Worm (Caenorhabditis elegans): ENCODE data around the gene cpf-2.

The cpf-2 gene

ce11 chrIII:13260344-13260743, 8.3 kb downstream of the cpf-2 start:
- TF ChIP-seq lin-32 (GFP tag; optimal IDR thresholded peaks at IDR 0.05) (no peak), nhr-237 (tag; optimal IDR thresholded peaks at IDR 0.05) (no peak), cnd-1 (tag; optimal IDR thresholded peaks at IDR 0.05) (no peak), unc-62 (GFP tag; optimal IDR thresholded peaks at IDR 0.05) (no peak), ces-1 (GFP tag; optimal IDR thresholded peaks at IDR 0.05) (no peak), elt-1 (tag; optimal IDR thresholded peaks at IDR 0.05; ENCODE audit: borderline replicate concordance, insufficient read depth) (no peak), zip-8 (tag; optimal IDR thresholded peaks at IDR 0.05) (no peak), unc-120 (tag; optimal IDR thresholded peaks at IDR 0.05; ENCODE audit: poor library complexity, severe bottlenecking) (no peak), ceh-39 (tag; optimal IDR thresholded peaks at IDR 0.05) (no peak), ceh-83 (GFP tag; optimal IDR thresholded peaks at IDR 0.05) (no peak), mls-2 (tag; optimal IDR thresholded peaks at IDR 0.05) (no peak), nhr-28 (tag; optimal IDR thresholded peaks at IDR 0.05) (no peak), elt-3 (tag; optimal IDR thresholded peaks at IDR 0.05) (no peak), mep-1 (tag; optimal IDR thresholded peaks at IDR 0.05) (no peak)

ce11 chrIII:13258752-13259151, 9.9 kb downstream of the cpf-2 start:
- TF ChIP-seq mep-1 (tag; optimal IDR thresholded peaks at IDR 0.05) (no peak), ces-1 (GFP tag; optimal IDR thresholded peaks at IDR 0.05) (no peak), snpc-4 (tag; optimal IDR thresholded peaks at IDR 0.05) (no peak), zip-8 (tag; optimal IDR thresholded peaks at IDR 0.05) (peak; percentile 20), unc-39 (tag; optimal IDR thresholded peaks at IDR 0.05) (no peak), M03D4.4 (tag; optimal IDR thresholded peaks at IDR 0.05) (no peak), nhr-2 (tag; optimal IDR thresholded peaks at IDR 0.05) (peak; percentile 87), ceh-39 (tag; optimal IDR thresholded peaks at IDR 0.05) (no peak), hlh-1 (tag; optimal IDR thresholded peaks at IDR 0.05) (peak; percentile 89), nhr-237 (tag; optimal IDR thresholded peaks at IDR 0.05) (no peak), flh-1 (GFP tag; optimal IDR thresholded peaks at IDR 0.05) (no peak), pha-4 (tag; optimal IDR thresholded peaks at IDR 0.05) (no peak)

- peak; percentile 0 for TF ChIP-seq lin-13 (tag; optimal IDR thresholded peaks at IDR 0.05)
- peak; percentile 15 for TF ChIP-seq lin-32 (GFP tag; optimal IDR thresholded peaks at IDR 0.05)
- TF ChIP-seq mls-2 (tag; optimal IDR thresholded peaks at IDR 0.05): peak; percentile 7
- no peak for TF ChIP-seq ceh-83 (GFP tag; optimal IDR thresholded peaks at IDR 0.05)
- TF ChIP-seq ces-1 (GFP tag; optimal IDR thresholded peaks at IDR 0.05): peak; percentile 86
- TF ChIP-seq nhr-237 (tag; optimal IDR thresholded peaks at IDR 0.05): no peak
- TF ChIP-seq ceh-39 (tag; optimal IDR thresholded peaks at IDR 0.05): peak; percentile 12
- TF ChIP-seq sem-2 (GFP tag; optimal IDR thresholded peaks at IDR 0.05): no peak
- TF ChIP-seq nhr-2 (tag; optimal IDR thresholded peaks at IDR 0.05): no peak
- TF ChIP-seq cnd-1 (tag; optimal IDR thresholded peaks at IDR 0.05): peak; percentile 87
- TF ChIP-seq hlh-1 (tag; optimal IDR thresholded peaks at IDR 0.05): peak; percentile 14
Measured at ce11 chrIII:13258163-13258562, 10.5 kb downstream of the cpf-2 start.

- TF ChIP-seq ces-1 (GFP tag; optimal IDR thresholded peaks at IDR 0.05) (peak; percentile 36), mep-1 (tag; optimal IDR thresholded peaks at IDR 0.05) (peak; percentile 3), snpc-4 (tag; optimal IDR thresholded peaks at IDR 0.05) (no peak), mab-5 (tag; optimal IDR thresholded peaks at IDR 0.05) (peak; percentile 35), tbx-8 (GFP tag; optimal IDR thresholded peaks at IDR 0.05) (no peak), sptf-1 (tag; optimal IDR thresholded peaks at IDR 0.05) (peak; percentile 7), lin-13 (tag; optimal IDR thresholded peaks at IDR 0.05) (no peak), pha-4 (tag; optimal IDR thresholded peaks at IDR 0.05) (peak; percentile 51), lsy-2 (tag; optimal IDR thresholded peaks at IDR 0.05) (peak; percentile 14), ceh-43 (GFP tag; optimal IDR thresholded peaks at IDR 0.05) (no peak), unc-62 (GFP tag; optimal IDR thresholded peaks at IDR 0.05) (no peak), ztf-11 (tag; optimal IDR thresholded peaks at IDR 0.05) (no peak), cnd-1 (tag; optimal IDR thresholded peaks at IDR 0.05) (no peak), nhr-76 (tag; optimal IDR thresholded peaks at IDR 0.05) (no peak), nhr-237 (tag; optimal IDR thresholded peaks at IDR 0.05) (peak; percentile 13), hlh-1 (tag; optimal IDR thresholded peaks at IDR 0.05) (peak; percentile 35)
Measured at ce11 chrIII:13256438-13256928, 12.2 kb downstream of the cpf-2 start, which contains the start of gene F56A8.3. F56A8.3 (plus strand) TSS chrIII:13256878.

ce11 chrIII:13254178-13254725, 14.4 kb downstream of the cpf-2 start, which contains the start of gene F56A8.9:
F56A8.9 (plus strand) TSS chrIII:13254675.
- TF ChIP-seq M03D4.4 (tag; optimal IDR thresholded peaks at IDR 0.05): no peak
- TF ChIP-seq sptf-1 (tag; optimal IDR thresholded peaks at IDR 0.05): no peak
- no peak for TF ChIP-seq ham-2 (GFP tag; optimal IDR thresholded peaks at IDR 0.05)
- no peak for TF ChIP-seq zip-8 (tag; optimal IDR thresholded peaks at IDR 0.05)
- no peak for TF ChIP-seq unc-62 (GFP tag; optimal IDR thresholded peaks at IDR 0.05)
- TF ChIP-seq pha-4 (tag; optimal IDR thresholded peaks at IDR 0.05): peak; percentile 45
- no peak for TF ChIP-seq ces-1 (GFP tag; optimal IDR thresholded peaks at IDR 0.05)
- no peak for TF ChIP-seq nhr-28 (tag; optimal IDR thresholded peaks at IDR 0.05)
- TF ChIP-seq ztf-11 (tag; optimal IDR thresholded peaks at IDR 0.05): no peak
